Worm (Caenorhabditis elegans): ENCODE measurements around the gene fbxb-17.

The fbxb-17 gene

ce11 chrII:1670260-1670879 is 5.8 kb upstream of the fbxb-17 start, which contains the start of gene nhx-6:
Gene nhx-6 (plus strand): TSS chrII:1670829.
- TF ChIP-seq daf-12 (tag; optimal IDR thresholded peaks at IDR 0.05) (no peak), aha-1 (tag) (peak; percentile 46), nhr-28 (tag; optimal IDR thresholded peaks at IDR 0.05) (peak; percentile 6), hlh-11 (tag; optimal IDR thresholded peaks at IDR 0.05) (peak; percentile 25)

DNA sequence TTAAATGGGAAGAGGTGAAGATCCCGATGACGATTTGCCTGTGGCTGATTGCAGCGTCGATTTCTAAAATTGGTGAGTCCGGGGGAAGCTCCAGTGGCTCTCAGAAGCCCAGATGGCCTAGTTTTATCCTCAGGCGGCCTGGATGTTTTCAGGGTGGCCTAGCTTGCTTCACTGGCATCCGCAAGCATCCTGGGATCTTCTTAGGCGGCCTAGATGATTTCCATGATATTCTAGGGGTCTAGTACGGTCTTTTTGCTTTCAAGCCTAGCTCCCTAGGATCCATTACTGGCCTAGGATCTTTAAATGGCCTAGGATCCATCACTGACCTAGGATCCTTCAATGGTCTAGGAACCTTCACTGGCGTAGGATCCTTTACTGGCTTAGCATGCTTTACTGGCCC is 5.2 kb upstream of the fbxb-17 start:
- peak; percentile 91 for TF ChIP-seq aha-1 (tag)
- no peak for TF ChIP-seq mdt-29 (GFP tag; IDR thresholded peaks at IDR 0.05)

- peak; percentile 54 for TF ChIP-seq aha-1 (tag)
- TF ChIP-seq spr-3 (GFP tag; optimal IDR thresholded peaks at IDR 0.05), result no peak
- TF ChIP-seq ztf-7 (tag; optimal IDR thresholded peaks at IDR 0.05), result no peak
- TF ChIP-seq set-16 (GFP tag; IDR thresholded peaks at IDR 0.05), result peak; percentile 68; the same call in 1 of the 2 replicates
- no peak for TF ChIP-seq F10B5.3 (tag; optimal IDR thresholded peaks at IDR 0.05)
Observed at ce11 chrII:1672673-1673072, 3.5 kb upstream of the fbxb-17 start.

ce11 chrII:1679081-1679480 is 2.9 kb downstream of the fbxb-17 start, which contains the start of gene irld-36:
Gene irld-36 (plus strand): TSS chrII:1679381.
- no peak for TF ChIP-seq ces-1 (GFP tag; optimal IDR thresholded peaks at IDR 0.05)
- no peak for TF ChIP-seq ceh-32 (tag; optimal IDR thresholded peaks at IDR 0.05; ENCODE audit: poor library complexity)
- no peak for TF ChIP-seq unc-39 (tag; optimal IDR thresholded peaks at IDR 0.05)
- no peak for TF ChIP-seq ZK337.2 (GFP tag; IDR thresholded peaks at IDR 0.05)
- no peak for TF ChIP-seq R02D3.7 (tag; optimal IDR thresholded peaks at IDR 0.05)
- TF ChIP-seq Y5F2A.4 (GFP tag; optimal IDR thresholded peaks at IDR 0.05), result no peak
- no peak for TF ChIP-seq spr-3 (GFP tag; optimal IDR thresholded peaks at IDR 0.05)
- no peak for TF ChIP-seq dmd-9 (GFP tag; IDR thresholded peaks at IDR 0.05)

- TF ChIP-seq hmg-1.1 (GFP tag; IDR thresholded peaks at IDR 0.05) (no peak), F49E8.2 (tag; optimal IDR thresholded peaks at IDR 0.05; ENCODE audit: borderline replicate concordance) (no peak), dmd-6 (GFP tag; IDR thresholded peaks at IDR 0.05) (no peak), mes-2 (tag; optimal IDR thresholded peaks at IDR 0.05; ENCODE audit: poor library complexity, severe bottlenecking) (no peak), saeg-2 (GFP tag; IDR thresholded peaks at IDR 0.05) (no peak), cey-2 (tag; optimal IDR thresholded peaks at IDR 0.05; ENCODE audit: borderline replicate concordance, insufficient read depth) (no peak), zip-11 (GFP tag; IDR thresholded peaks at IDR 0.05) (no peak), ZK337.2 (GFP tag; IDR thresholded peaks at IDR 0.05) (no peak), lin-39 (tag; optimal IDR thresholded peaks at IDR 0.05) (no peak), ama-1 (optimal IDR thresholded peaks at IDR 0.05) (no peak), arid-1 (GFP tag; conservative IDR thresholded peaks at IDR 0.05) (no peak), ceh-44 (GFP tag; IDR thresholded peaks at IDR 0.05) (no peak), daf-8 (GFP tag; IDR thresholded peaks at IDR 0.05) (no peak)
Observed at ce11 chrII:1682218-1682617, 6.0 kb downstream of the fbxb-17 start, which contains the start of gene fbxb-26. Gene fbxb-26 (plus strand): TSS chrII:1682518.

ce11 chrII:1683742-1684141 is 7.6 kb downstream of the fbxb-17 start, which contains the start of gene fbxb-25:
Gene fbxb-25 (plus strand): TSS chrII:1684042.
- TF ChIP-seq duxl-1 (tag; optimal IDR thresholded peaks at IDR 0.05; ENCODE audit: poor library complexity), result peak; percentile 53
- no peak for TF ChIP-seq gei-8 (GFP tag; optimal IDR thresholded peaks at IDR 0.05)
- TF ChIP-seq aha-1 (tag), result peak; percentile 39

Measured in whole organism, L4 larva.